Fruit fly (Drosophila melanogaster): ENCODE measurements around the gene eRF3.

Gene eRF3

DNA sequence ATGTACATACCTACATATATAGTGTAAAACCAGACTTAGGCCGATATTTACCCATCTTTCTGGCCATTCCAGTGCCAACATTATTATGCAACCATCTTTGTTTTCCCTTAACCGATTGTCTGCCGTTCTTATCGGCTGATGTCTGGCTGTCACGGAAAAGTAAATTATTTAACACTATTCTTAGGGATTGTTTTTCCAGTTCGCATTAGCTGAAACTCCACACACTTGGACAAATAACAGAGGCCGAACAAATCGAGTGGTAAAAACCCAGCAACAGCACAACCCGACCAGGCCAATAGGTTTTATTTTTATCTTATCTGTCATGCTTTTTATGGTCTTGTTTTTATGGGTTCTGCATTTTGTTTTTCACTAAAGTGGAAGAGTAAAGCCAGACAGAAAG, 39.3 kb downstream of the eRF3 start:
- TF ChIP-seq N (GFP tag; optimal IDR thresholded peaks at IDR 0.05) (no peak), sv (GFP tag; optimal IDR thresholded peaks at IDR 0.05) (no peak), br (GFP tag; optimal IDR thresholded peaks at IDR 0.05) (no peak), CG9705 (GFP tag; optimal IDR thresholded peaks at IDR 0.05) (no peak), dsf (GFP tag; optimal IDR thresholded peaks at IDR 0.05; ENCODE audit: borderline replicate concordance) (no peak), HLH106 (tag; optimal IDR thresholded peaks at IDR 0.05) (no peak), Abd-B (GFP tag; optimal IDR thresholded peaks at IDR 0.05) (no peak), lola (GFP tag; optimal IDR thresholded peaks at IDR 0.05) (no peak), CrebA (GFP tag; optimal IDR thresholded peaks at IDR 0.05; ENCODE audit: borderline replicate concordance) (no peak), CG32264 (GFP tag; optimal IDR thresholded peaks at IDR 0.05) (no peak), pan (optimal IDR thresholded peaks at IDR 0.05) (no peak), GATAd (GFP tag; optimal IDR thresholded peaks at IDR 0.05) (no peak), Myc (optimal IDR thresholded peaks at IDR 0.05) (no peak)

DNA sequence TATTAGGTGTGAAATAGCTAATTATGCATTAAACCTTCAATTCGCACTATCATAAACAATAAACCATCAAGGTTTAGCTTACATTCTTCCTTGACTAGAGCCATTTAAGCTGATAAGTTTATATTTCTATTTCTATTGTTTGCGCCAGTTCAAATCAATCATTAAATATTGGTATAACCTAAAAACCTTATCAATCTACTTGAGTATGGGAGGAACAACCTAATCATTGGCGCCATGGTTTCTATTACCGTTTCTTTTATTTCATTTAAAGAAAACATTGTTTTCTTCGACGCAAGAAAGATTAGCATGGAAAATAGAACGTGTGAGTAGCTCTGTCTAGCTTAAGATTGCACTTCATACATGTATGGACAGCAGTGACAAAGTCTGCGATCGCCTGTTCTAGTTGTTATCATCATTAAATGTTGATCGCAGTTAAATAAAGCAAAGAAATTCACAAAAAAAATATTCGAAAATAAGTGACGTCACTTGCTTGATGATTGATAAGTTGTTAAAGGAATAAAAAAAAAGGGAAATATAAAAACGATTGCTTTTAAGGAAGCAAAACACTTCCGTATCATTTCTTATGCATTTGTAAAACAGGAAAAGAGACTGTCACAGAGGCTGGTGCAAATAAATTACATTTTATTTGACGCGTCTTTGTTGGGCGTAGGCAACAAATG, 40.1 kb downstream of the eRF3 start:
- TF ChIP-seq Rel (GFP tag; optimal IDR thresholded peaks at IDR 0.05) (no peak), Rel (tag; optimal IDR thresholded peaks at IDR 0.05) (peak; percentile 40), N (GFP tag; optimal IDR thresholded peaks at IDR 0.05) (no peak), Hnf4 (GFP tag; optimal IDR thresholded peaks at IDR 0.05) (peak; percentile 13), br (GFP tag; optimal IDR thresholded peaks at IDR 0.05) (peak; percentile 17), Sp1 (GFP tag; optimal IDR thresholded peaks at IDR 0.05) (peak; percentile 3), h (GFP tag; optimal IDR thresholded peaks at IDR 0.05) (peak; percentile 5), lola (GFP tag; optimal IDR thresholded peaks at IDR 0.05) (no peak)

DNA sequence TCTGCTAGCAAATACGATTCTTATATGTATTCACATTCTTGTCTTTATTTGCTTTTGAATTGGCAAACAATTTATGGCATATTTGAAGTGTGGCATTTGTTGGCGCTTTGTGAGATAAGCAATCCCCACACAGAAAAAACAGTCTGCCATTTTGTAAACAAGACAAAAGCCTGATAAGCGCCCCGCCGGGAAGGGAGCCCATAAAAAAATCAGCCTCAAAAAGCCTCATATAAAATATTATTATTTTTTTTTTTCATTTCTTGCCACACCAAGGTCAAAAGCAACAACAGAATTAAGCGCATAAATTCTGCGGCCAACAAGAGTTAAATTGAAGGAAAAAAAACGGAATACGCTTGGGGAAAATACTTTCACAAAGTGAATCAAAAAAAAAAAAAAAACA, 41.1 kb downstream of the eRF3 start:
- peak; percentile 67 for TF ChIP-seq rgr (GFP tag; optimal IDR thresholded peaks at IDR 0.05)
- TF ChIP-seq ey (GFP tag; optimal IDR thresholded peaks at IDR 0.05): no peak
- no peak for TF ChIP-seq GATAd (GFP tag; optimal IDR thresholded peaks at IDR 0.05)
- no peak for TF ChIP-seq dl (GFP tag; optimal IDR thresholded peaks at IDR 0.05; ENCODE audit: insufficient read depth in 1 of 2, partially characterized antibody in 2 of 2)
- peak; percentile 49 for TF ChIP-seq br (GFP tag; optimal IDR thresholded peaks at IDR 0.05)
- TF ChIP-seq Sp1 (GFP tag; optimal IDR thresholded peaks at IDR 0.05): peak; percentile 71
- no peak for TF ChIP-seq dmrt93B (GFP tag; optimal IDR thresholded peaks at IDR 0.05)
- TF ChIP-seq usp (GFP tag; optimal IDR thresholded peaks at IDR 0.05): no peak
- peak; percentile 20 for TF ChIP-seq CG9705 (GFP tag; optimal IDR thresholded peaks at IDR 0.05)
- no peak for TF ChIP-seq Dif (GFP tag; optimal IDR thresholded peaks at IDR 0.05; ENCODE audit: partially characterized antibody)
- TF ChIP-seq Rel (GFP tag; optimal IDR thresholded peaks at IDR 0.05): no peak
- peak; percentile 79 for TF ChIP-seq Rel (tag; optimal IDR thresholded peaks at IDR 0.05)
- TF ChIP-seq Dfd (GFP tag; optimal IDR thresholded peaks at IDR 0.05): no peak
- TF ChIP-seq Mio (GFP tag; optimal IDR thresholded peaks at IDR 0.05): no peak
- no peak for TF ChIP-seq Hr78 (GFP tag; optimal IDR thresholded peaks at IDR 0.05)
- peak; percentile 2 for TF ChIP-seq dsf (GFP tag; optimal IDR thresholded peaks at IDR 0.05; ENCODE audit: borderline replicate concordance)
- TF ChIP-seq psq (GFP tag; optimal IDR thresholded peaks at IDR 0.05): peak; percentile 43
- TF ChIP-seq N (GFP tag; optimal IDR thresholded peaks at IDR 0.05): no peak
- no peak for TF ChIP-seq CG32264 (GFP tag; optimal IDR thresholded peaks at IDR 0.05)
- TF ChIP-seq woc (GFP tag; optimal IDR thresholded peaks at IDR 0.05): no peak
- peak; percentile 69 for TF ChIP-seq Hnf4 (GFP tag; optimal IDR thresholded peaks at IDR 0.05)
- peak; percentile 75 for TF ChIP-seq h (GFP tag; optimal IDR thresholded peaks at IDR 0.05)
- TF ChIP-seq HLH106 (tag; optimal IDR thresholded peaks at IDR 0.05): no peak
- TF ChIP-seq jim (GFP tag; optimal IDR thresholded peaks at IDR 0.05): no peak
- no peak for TF ChIP-seq sv (GFP tag; optimal IDR thresholded peaks at IDR 0.05)
- peak; percentile 35 for TF ChIP-seq fru (GFP tag; optimal IDR thresholded peaks at IDR 0.05)
- no peak for TF ChIP-seq pan (optimal IDR thresholded peaks at IDR 0.05)
- TF ChIP-seq Myc (optimal IDR thresholded peaks at IDR 0.05): no peak
- peak; percentile 64 for TF ChIP-seq sage (GFP tag; optimal IDR thresholded peaks at IDR 0.05)
- TF ChIP-seq tai (GFP tag; optimal IDR thresholded peaks at IDR 0.05): peak; percentile 35
- peak; percentile 32 for TF ChIP-seq brk (GFP tag; optimal IDR thresholded peaks at IDR 0.05)
- no peak for TF ChIP-seq Vsx2 (GFP tag; optimal IDR thresholded peaks at IDR 0.05; ENCODE audit: partially characterized antibody)
- TF ChIP-seq foxo (GFP tag; optimal IDR thresholded peaks at IDR 0.05): peak; percentile 39 to 41
- TF ChIP-seq Abd-B (GFP tag; optimal IDR thresholded peaks at IDR 0.05): no peak
- peak; percentile 59 for TF ChIP-seq Hr83 (GFP tag; optimal IDR thresholded peaks at IDR 0.05; ENCODE audit: poor library complexity, severe bottlenecking)
- no peak for TF ChIP-seq Jra (GFP tag; optimal IDR thresholded peaks at IDR 0.05)
- TF ChIP-seq lola (GFP tag; optimal IDR thresholded peaks at IDR 0.05): no peak
- peak; percentile 65 for TF ChIP-seq OdsH (GFP tag; optimal IDR thresholded peaks at IDR 0.05)
- peak; percentile 82 for TF ChIP-seq CrebA (GFP tag; optimal IDR thresholded peaks at IDR 0.05; ENCODE audit: borderline replicate concordance)
